Worm (Caenorhabditis elegans) whole organism, L4 larva: ENCODE data around the gene srt-13.
"Not testable (repeated sequence)": the region's sequence is repeated elsewhere in the genome, so short reads cannot be mapped to it uniquely, and the experiment has no call there.

Experiments used
- D1046.2 ChIP-seq: fragments of 200-800 bp; sonication (Bioruptor generic); IDR thresholded peaks from 2 replicates; pipeline ENCODE4 v1.3.6; 2022; ENCODE audit warnings: missing genetic modification characterization, missing compliant biosample characterization
- Y48G9A.11 ChIP-seq: fragments of 200-800 bp; sonication (Bioruptor generic); IDR thresholded peaks from 2 replicates; pipeline ENCODE4 v1.3.6; 2022; ENCODE audit warnings: missing genetic modification reagents, missing genetic modification characterization, missing compliant biosample characterization
- Y5F2A.4 ChIP-seq: fragments of 200-800 bp; sonication (Bioruptor generic); optimal IDR thresholded peaks from 2 replicates; lab custom pipeline; 2018; ENCODE audit warnings: mild to moderate bottlenecking, missing genetic modification characterization, missing compliant biosample characterization
- Y75B8A.6 ChIP-seq: fragments of 200-800 bp; sonication (Bioruptor generic); IDR thresholded peaks from 2 replicates; pipeline ENCODE4 v1.3.6; 2022; ENCODE audit warnings: missing genetic modification reagents, missing genetic modification characterization, missing compliant biosample characterization
- ZK546.5 ChIP-seq, 2 experiments: sonication (generic microtip); optimal IDR thresholded peaks; 2 replicates each; lab custom pipeline; 2017; ENCODE audit warnings: missing biosample characterization in 2 of 2, missing genetic modification characterization in 2 of 2
- aha-1 ChIP-seq: fragments of 150-350 bp; peaks from one replicate; lab custom pipeline; 2014; ENCODE audit warnings: missing biosample characterization, missing genetic modification characterization
- ceh-44 ChIP-seq: fragments of 200-800 bp; sonication (Bioruptor generic); IDR thresholded peaks from 2 replicates; pipeline ENCODE4 v1.3.6; 2022; ENCODE audit warnings: missing genetic modification reagents, missing genetic modification characterization, missing compliant biosample characterization
- ceh-62 ChIP-seq: sonication (generic microtip); optimal IDR thresholded peaks from 2 replicates; lab custom pipeline; 2017; ENCODE audit warnings: missing biosample characterization, missing genetic modification characterization
- ceh-82 ChIP-seq: sonication (generic microtip); optimal IDR thresholded peaks from 2 replicates; lab custom pipeline; 2017; ENCODE audit warnings: missing biosample characterization, missing genetic modification characterization
- fos-1 ChIP-seq: fragments of 150-350 bp; optimal IDR thresholded peaks from 2 replicates; lab custom pipeline; 2014; ENCODE audit warnings: missing biosample characterization, missing genetic modification characterization
- hif-1 ChIP-seq, 2 experiments: sonication (generic microtip); optimal IDR thresholded peaks; 2 replicates each; lab custom pipeline; 2016 to 2017; ENCODE audit warnings: missing compliant biosample characterization in 2 of 2, missing genetic modification characterization in 2 of 2, missing genetic modification reagents in 2 of 2, missing genotype in 2 of 2, mild to moderate bottlenecking in 1 of 2
- lin-1 ChIP-seq: fragments of 200-800 bp; sonication (Bioruptor generic); IDR thresholded peaks from 2 replicates; pipeline ENCODE4 v1.3.6; 2022; ENCODE audit warnings: missing genetic modification reagents, missing genetic modification characterization, missing compliant biosample characterization
- mdl-1 ChIP-seq, 2 experiments: fragments of 150-350 bp in 1 of 2; sonication (generic microtip) in 1 of 2; optimal IDR thresholded peaks; 2 replicates each; lab custom pipeline; 2014 to 2017; ENCODE audit warnings: missing biosample characterization in 2 of 2, missing genetic modification characterization in 2 of 2
- nhr-111 ChIP-seq: fragments of 200-800 bp; sonication (Bioruptor generic); optimal IDR thresholded peaks from 2 replicates; lab custom pipeline; 2018; ENCODE audit warnings: mild to moderate bottlenecking, missing genetic modification characterization, missing compliant biosample characterization
- nhr-6 ChIP-seq: fragments of 150-350 bp; optimal IDR thresholded peaks from 2 replicates; lab custom pipeline; 2014; ENCODE audit warnings: missing biosample characterization, missing genetic modification characterization
- nhr-76 ChIP-seq: fragments of 150-350 bp; optimal IDR thresholded peaks from 2 replicates; lab custom pipeline; 2014; ENCODE audit warnings: missing biosample characterization, missing genetic modification characterization
- rbr-2 ChIP-seq: sonication (generic microtip); optimal IDR thresholded peaks from 2 replicates; lab custom pipeline; 2016; ENCODE audit warnings: missing genotype, missing genetic modification characterization, missing compliant biosample characterization
- set-16 ChIP-seq: fragments of 200-800 bp; sonication (Bioruptor generic); IDR thresholded peaks from 2 replicates; pipeline ENCODE4 v1.3.6; 2022; ENCODE audit warnings: missing genetic modification reagents, missing genetic modification characterization, missing compliant biosample characterization
- spr-1 ChIP-seq: sonication (generic microtip); optimal IDR thresholded peaks from 2 replicates; lab custom pipeline; 2016; ENCODE audit warnings: mild to moderate bottlenecking, missing genetic modification characterization, missing compliant biosample characterization
- spr-3 ChIP-seq: fragments of 200-800 bp; sonication (Bioruptor generic); optimal IDR thresholded peaks from 2 replicates; lab custom pipeline; 2018; ENCODE audit warnings: mild to moderate bottlenecking, missing genetic modification characterization, missing compliant biosample characterization
- unc-39 ChIP-seq: sonication (generic microtip); optimal IDR thresholded peaks from 2 replicates; lab custom pipeline; 2017; ENCODE audit warnings: missing biosample characterization, missing genetic modification characterization
- unc-62 ChIP-seq, 3 experiments: fragments of 150-350 bp in 1 of 3; sonication (generic microtip); optimal IDR thresholded peaks in 2 of 3; peaks in 1 of 3; 1 replicate in 1 of 3; 2 replicates in 2 of 3; lab custom pipeline; 2014 to 2017; ENCODE audit warnings: missing biosample characterization in 3 of 3, missing genetic modification characterization in 3 of 3, missing genetic modification reagents in 3 of 3, missing genotype in 1 of 3
- zfp-2 ChIP-seq: sonication (generic microtip); optimal IDR thresholded peaks from 2 replicates; lab custom pipeline; 2016; ENCODE audit warnings: mild to moderate bottlenecking, missing genetic modification characterization, missing compliant biosample characterization

Gene srt-13

ce11 chrV:4284737-4285136, 34.8 kb upstream of the srt-13 start, which contains the start of gene srt-19:
srt-19 (plus strand) TSS chrV:4285037.
- not testable (repeated sequence) for TF ChIP-seq spr-3 (GFP tag; lab: Kevin White, UChicago); ceh-82 (tag; lab: Kevin White, UChicago); nhr-76

- TF ChIP-seq rbr-2; zfp-2 (tag; lab: Kevin White, UChicago); Y5F2A.4: not testable (repeated sequence)
Measured at ce11 chrV:4281699-4282098, 31.8 kb upstream of the srt-13 start, which contains the start of gene srt-37. srt-37 (minus strand) TSS chrV:4281799.

- not testable (repeated sequence) for TF ChIP-seq ZK546.5 (tag; optimal IDR thresholded peaks at IDR 0.05; lab: Kevin White, UChicago); unc-39 (tag; lab: Kevin White, UChicago); ceh-62 (tag; lab: Kevin White, UChicago)
Measured at ce11 chrV:4278735-4279134, 28.8 kb upstream of the srt-13 start, which contains the start of gene srt-20. srt-20 (minus strand) TSS chrV:4278835.

- no peak for TF ChIP-seq nhr-6 (tag; lab: Kevin White, UChicago)
- peak; percentile 40 for TF ChIP-seq aha-1 (tag; lab: Kevin White, UChicago)
- TF ChIP-seq unc-62 (GFP tag; optimal IDR thresholded peaks at IDR 0.05 in 1 of 2; lab: Kevin White, UChicago), result peak in 1 of 2 experiments; percentile 91
- TF ChIP-seq unc-62 (tag; optimal IDR thresholded peaks at IDR 0.05; lab: Kevin White, UChicago), result no peak
Measured at ce11 chrV:4273372-4273771, 23.4 kb upstream of the srt-13 start.

ce11 chrV:4271258-4271657, 21.3 kb upstream of the srt-13 start, which contains the start of gene srt-38:
srt-38 (minus strand) TSS chrV:4271358.
- TF ChIP-seq Y75B8A.6, ceh-44, D1046.2 (GFP tag; lab: Robert Waterston, UW): not testable (repeated sequence)

- TF ChIP-seq lin-1 (GFP tag; lab: Robert Waterston, UW); mdl-1 (tag; optimal IDR thresholded peaks at IDR 0.05; lab: Kevin White, UChicago); spr-1 (tag; lab: Kevin White, UChicago): not testable (repeated sequence)
Measured at ce11 chrV:4268213-4268612, 18.3 kb upstream of the srt-13 start, which contains the start of gene srt-36. srt-36 (minus strand) TSS chrV:4268313.

- TF ChIP-seq hif-1 (tag; optimal IDR thresholded peaks at IDR 0.05; lab: Kevin White, UChicago) (no peak), aha-1 (tag; lab: Kevin White, UChicago) (peak; percentile 46)
Measured at ce11 chrV:4264516-4264915, 14.6 kb upstream of the srt-13 start, which contains the start of gene srt-35. srt-35 (minus strand) TSS chrV:4264616.

- TF ChIP-seq Y75B8A.6 (GFP tag; lab: Robert Waterston, UW) (no peak), mdl-1 (tag; optimal IDR thresholded peaks at IDR 0.05; lab: Kevin White, UChicago) (no peak), nhr-111 (GFP tag; lab: Kevin White, UChicago) (no peak), set-16 (GFP tag; lab: Robert Waterston, UW) (no peak), Y48G9A.11 (no peak), unc-62 (GFP tag; optimal IDR thresholded peaks at IDR 0.05 in 1 of 2; lab: Kevin White, UChicago) (peak in 1 of 2 experiments; percentile 92), unc-62 (tag; optimal IDR thresholded peaks at IDR 0.05; lab: Kevin White, UChicago) (no peak)
Measured at ce11 chrV:4261385-4261784, 11.4 kb upstream of the srt-13 start.

- no peak for TF ChIP-seq fos-1 (tag; lab: Kevin White, UChicago)
- no peak for TF ChIP-seq mdl-1 (tag; optimal IDR thresholded peaks at IDR 0.05; lab: Kevin White, UChicago)
Measured at ce11 chrV:4260090-4260489, 10.1 kb upstream of the srt-13 start, which contains the start of gene srt-3. srt-3 (minus strand) TSS chrV:4260190.
